Fruit fly (Drosophila melanogaster): ENCODE results near the gene CG4325.
A peak's percentile ranks its signal among the peaks of the same experiment; 100 is the strongest.

dm6 chrX:2011288-2012120 lies 32.1 kb downstream of the CG4325 start:
- TF ChIP-seq Pif1B (GFP tag; optimal IDR thresholded peaks at IDR 0.05) (peak; percentile 59), CG10348 (GFP tag; IDR thresholded peaks at IDR 0.05) (no peak), CG13204 (GFP tag; optimal IDR thresholded peaks at IDR 0.05) (no peak), CG12605 (GFP tag; IDR thresholded peaks at IDR 0.05) (no peak), CG34367 (tag; optimal IDR thresholded peaks at IDR 0.05) (peak; percentile 22), EcR (GFP tag; optimal IDR thresholded peaks at IDR 0.05) (no peak), CG9948 (tag; optimal IDR thresholded peaks at IDR 0.05) (peak; percentile 27), Ets98B (GFP tag; IDR thresholded peaks at IDR 0.05) (peak; percentile 39), rn (GFP tag; IDR thresholded peaks at IDR 0.05) (0 out of 2 replicates have a peak, but pooled peaks have one; percentile 26), Snoo (tag; optimal IDR thresholded peaks at IDR 0.05) (no peak)

All from whole organism, pupa.